Worm (Caenorhabditis elegans): ENCODE measurements around the gene otpl-5.

Gene otpl-5

ce11 chrV:8495106-8495505 lies 34.2 kb upstream of the otpl-5 start:
- peak; percentile 74; the same call in 1 of the 2 replicates for TF ChIP-seq ceh-40 (GFP tag; IDR thresholded peaks at IDR 0.05)
- peak; percentile 56 for TF ChIP-seq nhr-90 (tag; optimal IDR thresholded peaks at IDR 0.05)
- TF ChIP-seq aptf-2 (GFP tag; conservative IDR thresholded peaks at IDR 0.05) = no peak
- TF ChIP-seq ztf-25 (GFP tag; IDR thresholded peaks at IDR 0.05) = peak; percentile 71; the same call in 1 of the 2 replicates
- TF ChIP-seq snpc-1.1 (tag; optimal IDR thresholded peaks at IDR 0.05; ENCODE audit: insufficient read depth) = peak; percentile 29
- no peak for TF ChIP-seq ceh-27 (GFP tag; optimal IDR thresholded peaks at IDR 0.05)
- TF ChIP-seq rpc-1 (optimal IDR thresholded peaks at IDR 0.05) = peak; percentile 48
- TF ChIP-seq rpc-1 (tag; optimal IDR thresholded peaks at IDR 0.05) = peak; percentile 78
- no peak for TF ChIP-seq ztf-28 (GFP tag; IDR thresholded peaks at IDR 0.05)
- peak; percentile 69 for TF ChIP-seq die-1 (tag; optimal IDR thresholded peaks at IDR 0.05)
- TF ChIP-seq sptf-2 (GFP tag; optimal IDR thresholded peaks at IDR 0.05) = peak; percentile 74
- TF ChIP-seq egl-44 (GFP tag; IDR thresholded peaks at IDR 0.05) = 0 out of 2 replicates have a peak, but pooled peaks have one; percentile 34
- no peak for TF ChIP-seq K12H6.12 (tag; optimal IDR thresholded peaks at IDR 0.05)
- TF ChIP-seq gei-17 (GFP tag; optimal IDR thresholded peaks at IDR 0.05) = no peak
- no peak for TF ChIP-seq egl-18 (GFP tag; IDR thresholded peaks at IDR 0.05)
- 0 out of 2 replicates have a peak, but pooled peaks have one; percentile 17 for TF ChIP-seq rcor-1 (GFP tag; IDR thresholded peaks at IDR 0.05)
- TF ChIP-seq lin-26 (GFP tag; IDR thresholded peaks at IDR 0.05) = peak; percentile 91
- TF ChIP-seq fkh-3 (tag; optimal IDR thresholded peaks at IDR 0.05) = no peak
- TF ChIP-seq D2030.7 (GFP tag; IDR thresholded peaks at IDR 0.05) = peak; percentile 71
- TF ChIP-seq chd-7 (tag; optimal IDR thresholded peaks at IDR 0.05) = no peak
- TF ChIP-seq dox-1 (GFP tag; IDR thresholded peaks at IDR 0.05) = peak; percentile 66
- TF ChIP-seq zim-3 (tag; optimal IDR thresholded peaks at IDR 0.05) = no peak
- TF ChIP-seq snpc-3.4 (tag; optimal IDR thresholded peaks at IDR 0.05) = peak; percentile 25
- TF ChIP-seq B0261.1 (tag; optimal IDR thresholded peaks at IDR 0.05) = peak; percentile 66
- TF ChIP-seq pha-4 (tag; optimal IDR thresholded peaks at IDR 0.05) = no peak
- TF ChIP-seq hmg-1.2 (GFP tag; IDR thresholded peaks at IDR 0.05) = peak; percentile 60
- TF ChIP-seq pbrm-1 (GFP tag; IDR thresholded peaks at IDR 0.05) = peak; percentile 50
- no peak for TF ChIP-seq ama-1 (optimal IDR thresholded peaks at IDR 0.05)
- TF ChIP-seq ama-1 (GFP tag; optimal IDR thresholded peaks at IDR 0.05) = no peak
- TF ChIP-seq F10E7.11 (tag; optimal IDR thresholded peaks at IDR 0.05) = no peak
- 0 out of 2 replicates have a peak, but pooled peaks have one; percentile 26 for TF ChIP-seq Y53F4B.3 (GFP tag; IDR thresholded peaks at IDR 0.05)
- TF ChIP-seq F57A8.1 (GFP tag; optimal IDR thresholded peaks at IDR 0.05) = peak; percentile 63
- TF ChIP-seq Y79H2A.3 (GFP tag; conservative IDR thresholded peaks at IDR 0.05) = 0 out of 2 replicates have a peak, but pooled peaks have one; percentile 19
- TF ChIP-seq tbp1 (GFP tag; optimal IDR thresholded peaks at IDR 0.05) = peak; percentile 90
- peak; percentile 28 for TF ChIP-seq lsl-1 (GFP tag; optimal IDR thresholded peaks at IDR 0.05)
- TF ChIP-seq ztf-18 (tag; optimal IDR thresholded peaks at IDR 0.05) = peak; percentile 54
- TF ChIP-seq madf-6 (GFP tag; IDR thresholded peaks at IDR 0.05) = peak; percentile 52; the same call in 1 of the 2 replicates
- TF ChIP-seq attf-5 (GFP tag; optimal IDR thresholded peaks at IDR 0.05) = peak; percentile 32
- no peak for TF ChIP-seq snpc-4 (GFP tag; optimal IDR thresholded peaks at IDR 0.05)
- peak in 1 of 4 experiments; percentile 74 for TF ChIP-seq snpc-4 (tag; optimal IDR thresholded peaks at IDR 0.05)
- TF ChIP-seq unc-130 (GFP tag; optimal IDR thresholded peaks at IDR 0.05) = no peak
- TF ChIP-seq attf-3 (GFP tag; conservative IDR thresholded peaks at IDR 0.05) = no peak
- peak; percentile 56 for TF ChIP-seq him-1 (tag; optimal IDR thresholded peaks at IDR 0.05)
